Worm (Caenorhabditis elegans) whole organism, L1 larva: ENCODE results near the gene str-190.

Source experiments
- F16B12.6 ChIP-seq: fragments of 150-350 bp; optimal IDR thresholded peaks from 2 replicates; lab custom pipeline; 2014; ENCODE audit warnings: missing biosample characterization, missing genetic modification characterization
- aly-2 ChIP-seq: fragments of 150-350 bp; optimal IDR thresholded peaks from 2 replicates; lab custom pipeline; 2014; ENCODE audit warnings: missing biosample characterization, missing genetic modification characterization
- ceh-63 ChIP-seq: fragments of 200-800 bp; sonication (Bioruptor generic); optimal IDR thresholded peaks from 2 replicates; lab custom pipeline; 2018; ENCODE audit warnings: mild to moderate bottlenecking, missing genetic modification characterization, missing compliant biosample characterization
- ceh-82 ChIP-seq, 3 experiments: fragments of 150-350 bp in 1 of 3; sonication (generic microtip) in 2 of 3; optimal IDR thresholded peaks; 2 replicates each; lab custom pipeline; 2014 to 2017; ENCODE audit warnings: missing biosample characterization in 3 of 3, missing genetic modification characterization in 3 of 3
- ceh-90 ChIP-seq: sonication (generic microtip); optimal IDR thresholded peaks from 2 replicates; lab custom pipeline; 2016; ENCODE audit warnings: missing genetic modification characterization, missing compliant biosample characterization
- ces-1 ChIP-seq: fragments of 150-350 bp; optimal IDR thresholded peaks from 2 replicates; lab custom pipeline; 2014; ENCODE audit warnings: missing biosample characterization, missing genetic modification reagents, missing genetic modification characterization
- dpl-1 ChIP-seq, 3 experiments: fragments of 150-350 bp in 2 of 3; sonication (generic microtip) in 1 of 3; optimal IDR thresholded peaks; 2 replicates each; lab custom pipeline; 2014 to 2017; ENCODE audit warnings: missing biosample characterization in 3 of 3, missing genetic modification characterization in 3 of 3, missing genetic modification reagents in 3 of 3
- dsc-1 ChIP-seq: sonication (generic microtip); optimal IDR thresholded peaks from 2 replicates; lab custom pipeline; 2016; ENCODE audit warnings: mild to moderate bottlenecking, missing genetic modification characterization, missing compliant biosample characterization
- efl-1 ChIP-seq, 4 experiments: fragments of 150-350 bp; optimal IDR thresholded peaks in 3 of 4; peaks in 1 of 4; 1 replicate in 1 of 4; 2 replicates in 3 of 4; lab custom pipeline; 2014; ENCODE audit warnings: missing biosample characterization in 2 of 4, missing genetic modification characterization in 2 of 4, missing genetic modification reagents in 2 of 4
- efl-3 ChIP-seq: fragments of 200-800 bp; sonication (Bioruptor generic); optimal IDR thresholded peaks from 2 replicates; lab custom pipeline; 2018; ENCODE audit warnings: mild to moderate bottlenecking, missing genetic modification characterization, missing compliant biosample characterization
- egl-13 ChIP-seq: sonication (generic microtip); optimal IDR thresholded peaks from 2 replicates; lab custom pipeline; 2016; ENCODE audit warnings: missing genotype, missing genetic modification reagents, missing genetic modification characterization, missing compliant biosample characterization
- egl-27 ChIP-seq, 2 experiments: fragments of 150-350 bp in 1 of 2; sonication (generic microtip); optimal IDR thresholded peaks; 3 replicates each; lab custom pipeline; 2017 to 2018; ENCODE audit warnings: missing biosample characterization in 2 of 2, missing genetic modification characterization in 2 of 2, missing genetic modification reagents in 2 of 2
- ets-5 ChIP-seq: fragments of 200-800 bp; sonication (Bioruptor generic); IDR thresholded peaks from 2 replicates; pipeline ENCODE4 v1.3.6; 2022; ENCODE audit warnings: missing genetic modification characterization, missing compliant biosample characterization
- fkh-10 ChIP-seq: sonication (generic microtip); optimal IDR thresholded peaks from 2 replicates; lab custom pipeline; 2017; ENCODE audit warnings: missing biosample characterization, missing genetic modification reagents, missing genetic modification characterization
- fkh-8 ChIP-seq: sonication (generic microtip); optimal IDR thresholded peaks from 2 replicates; lab custom pipeline; 2016; ENCODE audit warnings: mild to moderate bottlenecking, missing genetic modification characterization, missing compliant biosample characterization
- hlh-4 ChIP-seq: sonication (generic microtip); optimal IDR thresholded peaks from 2 replicates; lab custom pipeline; 2016; ENCODE audit warnings: mild to moderate bottlenecking, missing genetic modification characterization, missing compliant biosample characterization
- hpl-2 ChIP-seq: fragments of 150-350 bp; optimal IDR thresholded peaks from 2 replicates; lab custom pipeline; 2014; ENCODE audit warnings: missing biosample characterization, missing genetic modification reagents, missing genetic modification characterization
- isw-1 ChIP-seq: fragments of 200-800 bp; sonication (Bioruptor generic); IDR thresholded peaks from 2 replicates; pipeline ENCODE4 v1.3.6; 2022; ENCODE audit warnings: missing genetic modification characterization, missing compliant biosample characterization
- jun-1 ChIP-seq: fragments of 150-350 bp; optimal IDR thresholded peaks from 2 replicates; lab custom pipeline; 2014; ENCODE audit warnings: missing biosample characterization, missing genetic modification reagents, missing genetic modification characterization
- lin-13 ChIP-seq: fragments of 150-350 bp; optimal IDR thresholded peaks from 2 replicates; lab custom pipeline; 2014; ENCODE audit warnings: missing biosample characterization, missing genetic modification reagents, missing genetic modification characterization
- lin-14 ChIP-seq: fragments of 200-800 bp; sonication (Bioruptor generic); optimal IDR thresholded peaks from 2 replicates; lab custom pipeline; 2018; ENCODE audit warnings: mild to moderate bottlenecking, missing genetic modification characterization, moderate library complexity, missing compliant biosample characterization
- lin-35 ChIP-seq, 2 experiments: fragments of 150-350 bp; optimal IDR thresholded peaks; 2 replicates each; lab custom pipeline; 2014; ENCODE audit warnings: missing biosample characterization in 2 of 2, missing genetic modification characterization in 2 of 2, missing genetic modification reagents in 2 of 2
- lir-3 ChIP-seq: sonication (generic microtip); optimal IDR thresholded peaks from 2 replicates; lab custom pipeline; 2016; ENCODE audit warnings: mild to moderate bottlenecking, missing genetic modification characterization, moderate library complexity, missing compliant biosample characterization; ENCODE audit not compliant: poor library complexity
- lsy-2 ChIP-seq, 2 experiments: fragments of 150-350 bp; optimal IDR thresholded peaks; 2 replicates each; lab custom pipeline; 2014; ENCODE audit warnings: missing biosample characterization in 2 of 2, missing genetic modification characterization in 2 of 2
- nhr-11 ChIP-seq: fragments of 150-350 bp; optimal IDR thresholded peaks from 2 replicates; lab custom pipeline; 2014; ENCODE audit warnings: missing biosample characterization, missing genetic modification characterization
- nhr-19 ChIP-seq: fragments of 200-800 bp; sonication (Bioruptor generic); conservative IDR thresholded peaks from 2 replicates; pipeline ENCODE4 v1.3.6; 2022; ENCODE audit warnings: missing genetic modification characterization, missing compliant biosample characterization
- nhr-71 ChIP-seq: sonication (generic microtip); optimal IDR thresholded peaks from 2 replicates; lab custom pipeline; 2016; ENCODE audit warnings: mild to moderate bottlenecking, missing genetic modification characterization, moderate library complexity, missing compliant biosample characterization
- nhr-76 ChIP-seq: sonication (generic microtip); optimal IDR thresholded peaks from 2 replicates; lab custom pipeline; 2017; ENCODE audit warnings: missing biosample characterization, missing genetic modification characterization
- nhr-85 ChIP-seq: sonication (generic microtip); peaks from one replicate; lab custom pipeline; 2016; ENCODE audit warnings: missing genetic modification characterization, inconsistent platforms, missing compliant biosample characterization
- pax-3 ChIP-seq: fragments of 200-800 bp; sonication (Bioruptor generic); optimal IDR thresholded peaks from 2 replicates; lab custom pipeline; 2018; ENCODE audit warnings: mild to moderate bottlenecking, missing genetic modification characterization, moderate library complexity, missing compliant biosample characterization
- rnt-1 ChIP-seq: sonication (generic microtip); optimal IDR thresholded peaks from 2 replicates; lab custom pipeline; 2016; ENCODE audit warnings: mild to moderate bottlenecking, missing genetic modification characterization, moderate library complexity, missing compliant biosample characterization
- snpc-4 ChIP-seq: fragments of 150-350 bp; optimal IDR thresholded peaks from 2 replicates; lab custom pipeline; 2014; ENCODE audit warnings: missing biosample characterization, missing genetic modification characterization
- swsn-7 ChIP-seq: sonication (generic microtip); optimal IDR thresholded peaks from 2 replicates; lab custom pipeline; 2016; ENCODE audit warnings: missing genetic modification characterization, missing compliant biosample characterization
- unc-130 ChIP-seq: fragments of 150-350 bp; optimal IDR thresholded peaks from 2 replicates; lab custom pipeline; 2017; ENCODE audit warnings: missing biosample characterization, missing genetic modification characterization, inconsistent platforms
- unc-30 ChIP-seq: sonication (generic microtip); optimal IDR thresholded peaks from 2 replicates; lab custom pipeline; 2017; ENCODE audit warnings: missing biosample characterization, missing genetic modification characterization
- unc-86 ChIP-seq: sonication (generic microtip); optimal IDR thresholded peaks from 2 replicates; lab custom pipeline; 2016; ENCODE audit warnings: missing genetic modification characterization, missing compliant biosample characterization
- unc-98 ChIP-seq: fragments of 200-800 bp; sonication (Bioruptor generic); IDR thresholded peaks from 2 replicates; pipeline ENCODE4 v1.3.6; 2022; ENCODE audit warnings: missing genetic modification characterization, missing compliant biosample characterization
- xbp-1 ChIP-seq: sonication (generic microtip); optimal IDR thresholded peaks from 2 replicates; lab custom pipeline; 2016; ENCODE audit warnings: missing genetic modification characterization, missing compliant biosample characterization
- zag-1 ChIP-seq: fragments of 150-350 bp; optimal IDR thresholded peaks from 2 replicates; lab custom pipeline; 2014; ENCODE audit warnings: missing biosample characterization, missing genetic modification characterization
- zip-4 ChIP-seq: fragments of 200-800 bp; sonication (Bioruptor generic); optimal IDR thresholded peaks from 2 replicates; lab custom pipeline; 2018; ENCODE audit warnings: mild to moderate bottlenecking, missing genetic modification characterization, moderate library complexity, missing compliant biosample characterization

The str-190 gene

DNA sequence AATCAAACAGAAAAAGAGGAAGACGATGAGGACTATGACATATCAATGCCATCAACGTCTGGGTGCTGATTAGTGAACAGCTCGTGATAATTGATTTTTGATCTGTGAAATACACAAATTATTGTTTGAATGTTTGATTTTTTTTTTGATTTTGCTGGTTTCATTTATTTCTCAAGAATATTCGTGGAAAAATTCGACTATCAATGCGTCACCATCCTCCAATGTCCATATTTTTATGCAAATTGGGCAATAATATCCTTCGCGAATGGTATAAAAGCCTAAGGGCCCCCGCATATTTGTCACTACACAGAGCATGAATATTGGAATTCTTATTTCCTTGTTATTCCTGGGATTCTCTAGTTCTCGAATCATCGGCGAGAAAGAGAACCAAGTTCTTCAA, 38.5 kb downstream of the str-190 start, which contains the start of gene try-13:
TSS of gene try-13 (plus strand) at position 301 of the 400 bp plus-strand sequence.
- TF ChIP-seq pax-3 (no peak), unc-130 (tag; lab: Kevin White, UChicago) (no peak), efl-1 (optimal IDR thresholded peaks at IDR 0.05; lab: Kevin White, UChicago) (no peak), efl-1 (GFP tag; optimal IDR thresholded peaks at IDR 0.05 in 1 of 2; lab: Kevin White, UChicago) (peak in 1 of 2 experiments; percentile 36)

DNA sequence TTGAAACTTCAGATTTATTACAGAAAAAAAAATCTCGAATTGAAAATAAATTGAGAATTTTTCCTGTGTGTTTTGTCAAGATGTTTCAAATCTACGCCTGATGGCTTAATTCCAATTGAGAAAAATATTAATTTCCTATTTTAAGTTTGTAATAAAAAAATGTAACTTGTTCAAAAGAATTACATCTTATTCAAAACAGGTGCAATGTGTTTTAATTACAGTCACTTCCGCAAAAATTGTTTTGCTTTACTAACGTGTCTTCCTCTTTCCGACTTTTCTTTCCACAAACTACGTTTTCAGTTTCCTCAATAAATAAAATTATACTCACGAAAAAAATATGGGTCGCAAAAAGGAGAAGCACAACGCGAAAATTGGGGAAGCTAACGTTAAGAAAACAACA, 40.3 kb downstream of the str-190 start, which contains the start of gene F25E5.16:
TSS of gene F25E5.16 (plus strand) at position 301 of the 400 bp plus-strand sequence.
- TF ChIP-seq zip-4 (no peak), lin-13 (no peak), nhr-19 (no peak), nhr-71 (tag; lab: Kevin White, UChicago) (no peak), isw-1 (GFP tag; lab: Robert Waterston, UW) (no peak), efl-1 (optimal IDR thresholded peaks at IDR 0.05; lab: Kevin White, UChicago) (no peak), efl-1 (GFP tag; optimal IDR thresholded peaks at IDR 0.05 in 1 of 2; lab: Kevin White, UChicago) (peak in 1 of 2 experiments; percentile 58), jun-1 (tag; lab: Kevin White, UChicago) (no peak)

DNA sequence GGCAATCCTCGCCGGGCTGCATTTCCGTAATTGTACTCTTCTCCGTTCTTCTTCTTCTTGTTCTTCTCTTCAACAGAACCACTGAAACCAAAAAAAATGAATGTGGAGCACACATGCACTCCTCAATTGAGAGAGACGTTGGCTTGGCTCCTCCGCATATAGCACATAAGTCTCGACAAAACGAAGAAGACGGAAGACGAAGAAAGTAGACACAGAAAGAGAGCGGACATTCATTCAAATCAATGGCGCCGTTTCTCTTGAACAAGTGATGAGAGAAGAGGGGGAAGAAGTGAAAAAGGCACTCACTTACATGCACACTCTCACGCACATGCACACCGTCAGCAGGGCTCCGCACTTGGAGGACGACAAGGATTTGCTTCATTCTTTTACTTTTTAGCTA, 40.8 kb downstream of the str-190 start, which contains the start of gene F25E5.9:
TSS of gene F25E5.9 (minus strand) at position 382 of the 400 bp plus-strand sequence.
- TF ChIP-seq dsc-1 (tag; lab: Kevin White, UChicago) (peak; percentile 2), F16B12.6 (tag; lab: Kevin White, UChicago) (no peak), snpc-4 (no peak), swsn-7 (no peak), ets-5 (GFP tag; lab: Robert Waterston, UW) (no peak), unc-86 (tag; lab: Kevin White, UChicago) (peak; percentile 5), lir-3 (tag; lab: Kevin White, UChicago) (no peak), lin-14 (GFP tag; lab: Kevin White, UChicago) (peak; percentile 86), xbp-1 (tag; lab: Kevin White, UChicago) (no peak), lsy-2 (tag; optimal IDR thresholded peaks at IDR 0.05; lab: Kevin White, UChicago) (peak in 1 of 2 experiments; percentile 27), egl-13 (tag; lab: Kevin White, UChicago) (no peak), rnt-1 (no peak), lin-13 (no peak), unc-30 (tag; lab: Kevin White, UChicago) (no peak), fkh-8 (tag; lab: Kevin White, UChicago) (peak; percentile 29), nhr-11 (no peak), nhr-85 (tag; lab: Kevin White, UChicago) (no peak), efl-3 (GFP tag; lab: Kevin White, UChicago) (no peak), hpl-2 (no peak), zag-1 (no peak), lin-35 (GFP tag; optimal IDR thresholded peaks at IDR 0.05; lab: Kevin White, UChicago) (no peak), fkh-10 (GFP tag; lab: Kevin White, UChicago) (peak; percentile 38), unc-98 (GFP tag; lab: Robert Waterston, UW) (no peak), ceh-90 (tag; lab: Kevin White, UChicago) (no peak), dpl-1 (GFP tag; optimal IDR thresholded peaks at IDR 0.05; lab: Kevin White, UChicago) (peak in 1 of 3 experiments; percentile 11), ceh-82 (tag; optimal IDR thresholded peaks at IDR 0.05; lab: Kevin White, UChicago) (peak in 1 of 3 experiments; percentile 25), egl-27 (tag; optimal IDR thresholded peaks at IDR 0.05; lab: Kevin White, UChicago) (no peak), ces-1 (GFP tag; lab: Kevin White, UChicago) (no peak), efl-1 (optimal IDR thresholded peaks at IDR 0.05; lab: Kevin White, UChicago) (peak in 1 of 2 experiments; percentile 11), efl-1 (GFP tag; optimal IDR thresholded peaks at IDR 0.05 in 1 of 2; lab: Kevin White, UChicago) (no peak), nhr-76 (tag; lab: Kevin White, UChicago) (no peak), ceh-63 (no peak), aly-2 (no peak), hlh-4 (tag; lab: Kevin White, UChicago) (no peak)
